Fruit fly (Drosophila melanogaster) S2 (cell line): Measurements from ENCODE around the gene sqd.

Experiments used
- CG8478 ChIP-seq: fragments of >200 bp; optimal IDR thresholded peaks from 2 replicates; lab custom pipeline; 2018
- CTCF ChIP-seq, 2 experiments: fragments of >200 bp; optimal IDR thresholded peaks; 2 replicates each; lab custom pipeline; 2018

dm6 chr3R:13693753-13694152, 47.6 kb upstream of the sqd start, which contains the start of gene CG14367:
- TF ChIP-seq CTCF (optimal IDR thresholded peaks at IDR 0.05; lab: Kevin White, UChicago) (no peak), CG8478 (lab: Kevin White, UChicago) (no peak)
